Worm (Caenorhabditis elegans): ENCODE measurements around the gene Y45F10C.2.

Gene Y45F10C.2

DNA sequence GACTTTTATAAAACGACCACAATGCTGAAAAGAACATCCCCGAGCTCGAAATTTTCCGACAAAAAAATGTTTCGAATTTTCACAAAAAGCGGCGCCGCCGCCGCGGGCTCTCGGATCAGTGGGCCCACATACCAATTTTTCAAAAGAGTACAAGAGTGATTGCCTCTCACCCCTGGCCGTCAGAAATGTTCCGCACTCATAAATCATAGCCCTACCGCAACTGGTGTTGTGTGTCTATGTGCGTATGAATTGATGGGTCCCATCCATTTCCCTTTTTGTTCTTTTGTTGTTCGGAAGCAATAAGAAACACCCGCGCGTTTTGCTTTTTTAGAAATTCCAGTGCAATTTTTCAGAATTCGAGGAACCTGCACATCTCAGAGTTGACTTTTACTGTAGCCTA is 32.1 kb upstream of the Y45F10C.2 start:
- TF ChIP-seq pha-4 (tag; optimal IDR thresholded peaks at IDR 0.05) (no peak), snpc-4 (tag; optimal IDR thresholded peaks at IDR 0.05) (no peak), nfya-1 (tag; optimal IDR thresholded peaks at IDR 0.05; ENCODE audit: insufficient read depth) (peak; percentile 37), unc-62 (GFP tag; optimal IDR thresholded peaks at IDR 0.05) (peak; percentile 85), elt-1 (tag; optimal IDR thresholded peaks at IDR 0.05) (peak; percentile 48), ceh-9 (tag; optimal IDR thresholded peaks at IDR 0.05) (no peak), lin-39 (tag; optimal IDR thresholded peaks at IDR 0.05) (peak; percentile 96), nhr-12 (tag; optimal IDR thresholded peaks at IDR 0.05) (no peak), hmg-11 (tag; optimal IDR thresholded peaks at IDR 0.05) (peak; percentile 7)

ce11 chrIV:13693976-13694375 is 31.5 kb upstream of the Y45F10C.2 start:
- TF ChIP-seq ceh-16 (tag; optimal IDR thresholded peaks at IDR 0.05) (no peak), ceh-9 (tag; optimal IDR thresholded peaks at IDR 0.05) (no peak), lin-39 (tag; optimal IDR thresholded peaks at IDR 0.05) (no peak), pha-4 (tag; optimal IDR thresholded peaks at IDR 0.05) (no peak), nhr-237 (tag; optimal IDR thresholded peaks at IDR 0.05) (no peak), fkh-10 (GFP tag; optimal IDR thresholded peaks at IDR 0.05) (no peak), unc-39 (tag; optimal IDR thresholded peaks at IDR 0.05) (no peak), nhr-67 (tag; optimal IDR thresholded peaks at IDR 0.05) (no peak), mdl-1 (tag; optimal IDR thresholded peaks at IDR 0.05) (no peak), daf-12 (tag; optimal IDR thresholded peaks at IDR 0.05) (no peak), nhr-25 (tag; optimal IDR thresholded peaks at IDR 0.05) (no peak), nhr-43 (tag; optimal IDR thresholded peaks at IDR 0.05; ENCODE audit: poor library complexity, severe bottlenecking) (no peak), lsy-12 (tag; optimal IDR thresholded peaks at IDR 0.05) (no peak), fkh-2 (tag; optimal IDR thresholded peaks at IDR 0.05) (no peak), nhr-23 (tag; optimal IDR thresholded peaks at IDR 0.05) (no peak), nhr-11 (tag; optimal IDR thresholded peaks at IDR 0.05) (no peak), nfya-1 (tag; optimal IDR thresholded peaks at IDR 0.05; ENCODE audit: insufficient read depth) (no peak)

DNA sequence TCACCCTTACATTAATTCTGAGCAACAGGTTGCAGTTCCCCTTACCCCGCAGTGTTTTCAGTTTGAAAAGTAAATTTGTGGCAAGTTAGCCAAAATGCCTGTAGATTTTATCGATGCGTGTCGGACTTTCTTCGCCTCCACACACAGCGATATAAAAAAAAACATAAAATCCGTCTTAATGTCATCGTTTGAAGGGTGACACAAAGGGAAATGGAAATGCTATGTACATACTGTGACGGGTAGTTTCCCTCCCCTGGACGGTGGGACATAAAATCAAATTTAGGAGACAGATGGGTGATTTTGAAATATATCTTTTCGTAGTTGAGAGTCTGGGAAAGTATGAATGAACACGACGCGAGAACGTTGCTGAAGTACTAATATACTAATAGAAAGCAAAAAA is 30.1 kb upstream of the Y45F10C.2 start:
- no peak for TF ChIP-seq sea-2 (GFP tag; optimal IDR thresholded peaks at IDR 0.05)
- TF ChIP-seq egl-5 (tag; optimal IDR thresholded peaks at IDR 0.05): peak; percentile 79
- TF ChIP-seq lin-39 (tag; optimal IDR thresholded peaks at IDR 0.05): no peak
- TF ChIP-seq daf-12 (tag; optimal IDR thresholded peaks at IDR 0.05): no peak
- no peak for TF ChIP-seq nhr-25 (tag; optimal IDR thresholded peaks at IDR 0.05)
- TF ChIP-seq nfya-1 (tag; optimal IDR thresholded peaks at IDR 0.05; ENCODE audit: insufficient read depth): no peak
- no peak for TF ChIP-seq egl-27 (tag; optimal IDR thresholded peaks at IDR 0.05)

DNA sequence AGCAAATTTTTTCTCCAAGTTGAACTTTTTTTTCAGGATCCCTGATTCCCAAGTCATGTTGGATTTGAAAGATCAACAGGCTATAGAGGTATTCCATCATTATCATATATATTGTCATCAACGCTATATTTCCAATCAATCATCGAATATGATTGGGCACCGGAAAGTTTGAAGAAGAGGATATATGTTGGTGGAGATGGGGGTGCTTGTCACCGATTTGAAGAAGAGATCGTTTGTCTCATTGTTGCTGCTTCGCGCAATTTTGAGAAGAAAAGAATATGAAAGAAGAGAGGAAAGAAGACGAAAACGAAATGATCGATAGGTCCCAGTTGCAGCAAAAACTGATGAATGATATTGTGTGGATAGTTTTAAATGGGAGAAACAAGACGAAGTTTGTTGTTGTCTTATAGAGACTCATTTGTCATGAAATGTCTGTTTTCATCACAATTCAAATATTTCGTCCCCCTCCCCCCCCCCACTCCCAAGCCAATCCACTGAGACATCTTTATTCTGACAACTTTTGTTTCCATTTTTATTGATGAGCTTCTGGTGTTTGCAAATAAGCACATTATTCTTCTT is 26.9 kb upstream of the Y45F10C.2 start, which contains the start of gene T23G4.2:
Gene T23G4.2, minus strand, starts transcription at position 255 of the 579 bp plus-strand sequence.
- no peak for TF ChIP-seq lsy-12 (tag; optimal IDR thresholded peaks at IDR 0.05)
- no peak for TF ChIP-seq nhr-67 (tag; optimal IDR thresholded peaks at IDR 0.05)
- TF ChIP-seq lin-39 (tag; optimal IDR thresholded peaks at IDR 0.05): peak; percentile 77
- no peak for TF ChIP-seq R02D3.7 (tag; optimal IDR thresholded peaks at IDR 0.05)
- TF ChIP-seq ceh-28 (tag; optimal IDR thresholded peaks at IDR 0.05): peak; percentile 15
- no peak for TF ChIP-seq ztf-11 (tag; optimal IDR thresholded peaks at IDR 0.05)
- TF ChIP-seq hmg-11 (tag; optimal IDR thresholded peaks at IDR 0.05): no peak
- TF ChIP-seq zag-1 (tag; optimal IDR thresholded peaks at IDR 0.05): no peak
- peak; percentile 76 for TF ChIP-seq unc-62 (GFP tag; optimal IDR thresholded peaks at IDR 0.05)
- TF ChIP-seq nhr-43 (tag; optimal IDR thresholded peaks at IDR 0.05; ENCODE audit: poor library complexity, severe bottlenecking): no peak

DNA sequence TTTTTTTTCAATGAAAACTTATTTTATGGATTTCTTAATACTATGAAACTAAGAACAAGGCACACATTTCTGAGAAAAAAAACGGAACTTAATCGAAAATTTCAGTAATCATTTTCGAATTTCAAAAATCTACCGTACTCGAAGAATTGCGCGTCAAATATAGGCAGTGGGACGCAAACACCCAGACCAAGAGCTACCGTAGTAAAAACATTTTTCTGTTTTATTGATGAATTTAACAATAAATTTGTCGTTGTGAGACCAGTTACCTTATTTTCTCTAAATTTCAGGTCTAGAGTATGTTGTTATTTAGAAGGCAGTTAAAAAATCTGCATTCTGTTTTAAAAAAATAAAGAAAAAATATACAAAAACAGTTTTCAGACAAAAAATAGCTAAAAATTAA is 25.2 kb upstream of the Y45F10C.2 start:
- TF ChIP-seq nhr-23 (tag; optimal IDR thresholded peaks at IDR 0.05) (no peak), lin-15B (tag; optimal IDR thresholded peaks at IDR 0.05) (no peak), ceh-16 (tag; optimal IDR thresholded peaks at IDR 0.05) (no peak), unc-39 (tag; optimal IDR thresholded peaks at IDR 0.05) (no peak), ztf-4 (tag; optimal IDR thresholded peaks at IDR 0.05) (no peak), unc-62 (GFP tag; optimal IDR thresholded peaks at IDR 0.05) (no peak), pha-4 (tag; optimal IDR thresholded peaks at IDR 0.05) (no peak), ZK546.5 (tag; optimal IDR thresholded peaks at IDR 0.05) (no peak), mml-1 (tag; optimal IDR thresholded peaks at IDR 0.05) (no peak), fkh-2 (tag; optimal IDR thresholded peaks at IDR 0.05) (no peak), tbx-2 (tag; optimal IDR thresholded peaks at IDR 0.05) (no peak)

All from whole organism, L3 larva.